Worm (Caenorhabditis elegans) whole organism, L2 larva: Measurements from ENCODE around the gene idh-1.
A peak's percentile ranks its signal among the peaks of the same experiment; 100 is the strongest.

Experiments
- C34F6.9 ChIP-seq: fragments of 150-350 bp; optimal IDR thresholded peaks from 2 replicates; lab custom pipeline; 2014; ENCODE audit warnings: missing biosample characterization, missing genetic modification characterization
- F13H6.1 ChIP-seq: sonication (generic microtip); optimal IDR thresholded peaks from 2 replicates; lab custom pipeline; 2016; ENCODE audit warnings: missing genetic modification characterization, missing compliant biosample characterization
- R02D3.7 ChIP-seq: fragments of 150-350 bp; optimal IDR thresholded peaks from 2 replicates; lab custom pipeline; 2014; ENCODE audit warnings: missing biosample characterization, missing genetic modification characterization
- Y55F3AM.14 ChIP-seq: fragments of 200-800 bp; sonication (Bioruptor generic); optimal IDR thresholded peaks from 2 replicates; lab custom pipeline; 2018; ENCODE audit warnings: mild to moderate bottlenecking, missing genetic modification characterization, missing compliant biosample characterization
- alr-1 ChIP-seq: fragments of 150-350 bp; optimal IDR thresholded peaks from 2 replicates; lab custom pipeline; 2014; ENCODE audit warnings: missing biosample characterization, missing genetic modification characterization
- aly-2 ChIP-seq: fragments of 150-350 bp; optimal IDR thresholded peaks from 2 replicates; lab custom pipeline; 2014; ENCODE audit warnings: missing biosample characterization, missing genetic modification characterization
- ama-1 ChIP-seq: fragments of 150-350 bp; optimal IDR thresholded peaks from 2 replicates; lab custom pipeline; 2018; ENCODE audit warnings: inconsistent platforms
- blmp-1 ChIP-seq: sonication (generic microtip); optimal IDR thresholded peaks from 2 replicates; lab custom pipeline; 2017; ENCODE audit warnings: missing genetic modification characterization, mild to moderate bottlenecking, missing compliant biosample characterization, antibody characterized with exemption, moderate library complexity; ENCODE audit not compliant: insufficient read depth
- ceh-16 ChIP-seq: fragments of 150-350 bp; optimal IDR thresholded peaks from 2 replicates; lab custom pipeline; 2014; ENCODE audit warnings: missing biosample characterization, missing genetic modification characterization
- ceh-82 ChIP-seq: fragments of 150-350 bp; optimal IDR thresholded peaks from 2 replicates; lab custom pipeline; 2014; ENCODE audit warnings: missing biosample characterization, missing genetic modification characterization
- crh-2 ChIP-seq: sonication (generic microtip); optimal IDR thresholded peaks from 2 replicates; lab custom pipeline; 2017; ENCODE audit warnings: missing biosample characterization, missing genetic modification characterization
- egl-27 ChIP-seq: sonication (generic microtip); optimal IDR thresholded peaks from 3 replicates; lab custom pipeline; 2017; ENCODE audit warnings: missing biosample characterization, missing genetic modification reagents, missing genetic modification characterization
- fos-1 ChIP-seq: fragments of 150-350 bp; optimal IDR thresholded peaks from 2 replicates; lab custom pipeline; 2014; ENCODE audit warnings: missing biosample characterization, missing genetic modification characterization
- gmeb-1 ChIP-seq: fragments of 150-350 bp; optimal IDR thresholded peaks from 2 replicates; lab custom pipeline; 2014; ENCODE audit warnings: missing biosample characterization, missing genetic modification characterization
- lin-11 ChIP-seq: fragments of 150-350 bp; sonication (generic microtip); optimal IDR thresholded peaks from 2 replicates; lab custom pipeline; 2014; ENCODE audit warnings: missing biosample characterization, missing genetic modification characterization, inconsistent platforms, mixed read lengths
- lin-13 ChIP-seq: fragments of 150-350 bp; optimal IDR thresholded peaks from 2 replicates; lab custom pipeline; 2014; ENCODE audit warnings: missing biosample characterization, missing genetic modification reagents, missing genetic modification characterization
- lin-39 ChIP-seq: fragments of 150-350 bp; optimal IDR thresholded peaks from 2 replicates; lab custom pipeline; 2014; ENCODE audit warnings: missing biosample characterization, missing genetic modification reagents, missing genetic modification characterization
- lsy-2 ChIP-seq, 2 experiments: fragments of 150-350 bp in 1 of 2; sonication (generic microtip) in 1 of 2; optimal IDR thresholded peaks; 2 replicates each; lab custom pipeline; 2014 to 2017; ENCODE audit warnings: missing biosample characterization in 2 of 2, missing genetic modification characterization in 2 of 2
- mab-5 ChIP-seq: fragments of 150-350 bp; optimal IDR thresholded peaks from 2 replicates; lab custom pipeline; 2014; ENCODE audit warnings: missing biosample characterization, missing genetic modification characterization
- mbf-1 ChIP-seq: sonication (generic microtip); optimal IDR thresholded peaks from 2 replicates; lab custom pipeline; 2017; ENCODE audit warnings: missing biosample characterization, missing genetic modification characterization
- mdl-1 ChIP-seq, 2 experiments: fragments of 150-350 bp in 1 of 2; sonication (generic microtip) in 1 of 2; optimal IDR thresholded peaks; 2 replicates each; lab custom pipeline; 2017; ENCODE audit warnings: missing biosample characterization in 2 of 2, missing genetic modification characterization in 2 of 2
- nhr-10 ChIP-seq: sonication (generic microtip); optimal IDR thresholded peaks from 2 replicates; lab custom pipeline; 2017; ENCODE audit warnings: missing biosample characterization, missing genetic modification characterization
- nhr-11 ChIP-seq: fragments of 150-350 bp; optimal IDR thresholded peaks from 2 replicates; lab custom pipeline; 2014; ENCODE audit warnings: missing biosample characterization, missing genetic modification characterization
- nhr-129 ChIP-seq: fragments of 150-350 bp; optimal IDR thresholded peaks from 2 replicates; lab custom pipeline; 2014; ENCODE audit warnings: missing biosample characterization, missing genetic modification characterization
- nhr-21 ChIP-seq: fragments of 150-350 bp; optimal IDR thresholded peaks from 2 replicates; lab custom pipeline; 2014; ENCODE audit warnings: missing biosample characterization, missing genetic modification characterization
- nhr-237 ChIP-seq: fragments of 150-350 bp; optimal IDR thresholded peaks from 2 replicates; lab custom pipeline; 2014; ENCODE audit warnings: missing biosample characterization, missing genetic modification characterization
- nhr-25 ChIP-seq: fragments of 150-350 bp; sonication (generic microtip); optimal IDR thresholded peaks from 3 replicates; lab custom pipeline; 2014; ENCODE audit warnings: missing biosample characterization, missing genetic modification characterization
- nhr-77 ChIP-seq: fragments of 150-350 bp; optimal IDR thresholded peaks from 2 replicates; lab custom pipeline; 2014; ENCODE audit warnings: missing biosample characterization, missing genetic modification characterization
- peb-1 ChIP-seq: fragments of 150-350 bp; optimal IDR thresholded peaks from 2 replicates; lab custom pipeline; 2014; ENCODE audit warnings: missing biosample characterization, missing genetic modification characterization
- skn-1 ChIP-seq: sonication (generic microtip); optimal IDR thresholded peaks from 2 replicates; lab custom pipeline; 2017; ENCODE audit warnings: missing biosample characterization, missing genetic modification characterization
- sma-3 ChIP-seq: sonication (generic microtip); optimal IDR thresholded peaks from 2 replicates; lab custom pipeline; 2016; ENCODE audit warnings: missing genetic modification reagents, missing genetic modification characterization, missing compliant biosample characterization
- sma-9 ChIP-seq, 2 experiments: fragments of 150-350 bp in 1 of 2; sonication (generic microtip) in 1 of 2; optimal IDR thresholded peaks; 2 replicates each; lab custom pipeline; 2014 to 2016; ENCODE audit warnings: missing genetic modification characterization in 2 of 2, mild to moderate bottlenecking in 1 of 2, missing biosample characterization in 1 of 2, missing compliant biosample characterization in 1 of 2, missing genetic modification reagents in 1 of 2, moderate library complexity in 1 of 2
- snpc-4 ChIP-seq: fragments of 150-350 bp; optimal IDR thresholded peaks from 2 replicates; lab custom pipeline; 2014; ENCODE audit warnings: missing biosample characterization, missing genetic modification characterization
- unc-39 ChIP-seq: fragments of 150-350 bp; optimal IDR thresholded peaks from 2 replicates; lab custom pipeline; 2014; ENCODE audit warnings: missing biosample characterization, missing genetic modification characterization
- unc-62 ChIP-seq: fragments of 150-350 bp; optimal IDR thresholded peaks from 2 replicates; lab custom pipeline; 2014; ENCODE audit warnings: missing biosample characterization, missing genetic modification reagents, missing genetic modification characterization
- zag-1 ChIP-seq: fragments of 150-350 bp; optimal IDR thresholded peaks from 2 replicates; lab custom pipeline; 2014; ENCODE audit warnings: missing biosample characterization, missing genetic modification characterization
- ztf-4 ChIP-seq: fragments of 150-350 bp; optimal IDR thresholded peaks from 2 replicates; lab custom pipeline; 2014; ENCODE audit warnings: missing biosample characterization, missing genetic modification characterization

idh-1 gene

DNA sequence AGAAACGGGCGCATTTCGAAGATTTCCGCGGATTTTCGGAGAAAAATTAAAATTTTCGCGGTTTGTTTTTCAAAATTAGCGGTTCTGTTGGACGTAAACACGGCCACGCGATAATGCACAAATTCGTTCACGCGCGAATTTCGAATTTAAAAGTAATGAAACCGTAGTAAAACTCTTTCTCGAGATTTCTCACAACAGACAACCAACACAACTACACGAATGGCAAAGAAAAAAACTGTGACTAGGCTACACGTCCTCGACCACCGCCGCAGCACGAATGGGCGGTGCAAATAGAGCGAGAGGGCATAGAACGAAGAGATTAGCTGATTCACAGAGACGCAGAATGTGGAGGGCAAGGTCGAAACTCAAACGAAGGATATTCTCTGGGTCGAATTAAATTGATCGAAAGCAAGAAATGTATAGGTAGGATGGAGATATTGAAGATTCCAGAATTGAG lies at the start of gene idh-1:
TSS of gene idh-1 (minus strand) at position 228 of the 457 bp plus-strand sequence.
- TF ChIP-seq lin-13 (GFP tag; lab: Kevin White, UChicago), result no peak
- TF ChIP-seq ceh-82 (tag; lab: Kevin White, UChicago), result no peak
- no peak for TF ChIP-seq mab-5 (tag; lab: Kevin White, UChicago)
- peak; percentile 11 for TF ChIP-seq sma-3 (GFP tag; lab: Kevin White, UChicago)
- TF ChIP-seq mdl-1 (tag; optimal IDR thresholded peaks at IDR 0.05; lab: Kevin White, UChicago), result no peak
- peak; percentile 21 for TF ChIP-seq C34F6.9 (tag; lab: Kevin White, UChicago)
- peak in 1 of 2 experiments; percentile 41 for TF ChIP-seq lsy-2 (tag; optimal IDR thresholded peaks at IDR 0.05; lab: Kevin White, UChicago)
- peak; percentile 48 for TF ChIP-seq F13H6.1 (tag; lab: Kevin White, UChicago)
- peak; percentile 49 for TF ChIP-seq gmeb-1
- TF ChIP-seq nhr-129 (tag; lab: Kevin White, UChicago), result peak; percentile 72
- TF ChIP-seq nhr-25 (tag; lab: Kevin White, UChicago), result peak; percentile 68
- TF ChIP-seq ama-1 (lab: Kevin White, UChicago), result peak; percentile 81
- no peak for TF ChIP-seq ztf-4 (tag; lab: Kevin White, UChicago)
- no peak for TF ChIP-seq aly-2 (tag; lab: Kevin White, UChicago)
- TF ChIP-seq ceh-16 (tag; lab: Kevin White, UChicago), result no peak
- no peak for TF ChIP-seq egl-27 (tag; lab: Kevin White, UChicago)
- no peak for TF ChIP-seq nhr-77 (tag; lab: Kevin White, UChicago)
- TF ChIP-seq unc-62 (GFP tag; lab: Kevin White, UChicago), result no peak
- peak; percentile 12 for TF ChIP-seq fos-1
- TF ChIP-seq R02D3.7 (tag; lab: Kevin White, UChicago), result no peak
- TF ChIP-seq blmp-1 (tag; lab: Kevin White, UChicago), result no peak
- no peak for TF ChIP-seq nhr-10 (tag; lab: Kevin White, UChicago)
- TF ChIP-seq snpc-4 (tag; lab: Kevin White, UChicago), result peak; percentile 76
- no peak for TF ChIP-seq nhr-237 (tag; lab: Kevin White, UChicago)
- TF ChIP-seq mbf-1 (tag; lab: Kevin White, UChicago), result no peak
- peak; percentile 0 for TF ChIP-seq crh-2 (tag; lab: Kevin White, UChicago)
- TF ChIP-seq lin-11 (tag; lab: Kevin White, UChicago), result no peak
- no peak for TF ChIP-seq nhr-11 (tag; lab: Kevin White, UChicago)
- TF ChIP-seq, all 48 proteins: peak for 11

DNA sequence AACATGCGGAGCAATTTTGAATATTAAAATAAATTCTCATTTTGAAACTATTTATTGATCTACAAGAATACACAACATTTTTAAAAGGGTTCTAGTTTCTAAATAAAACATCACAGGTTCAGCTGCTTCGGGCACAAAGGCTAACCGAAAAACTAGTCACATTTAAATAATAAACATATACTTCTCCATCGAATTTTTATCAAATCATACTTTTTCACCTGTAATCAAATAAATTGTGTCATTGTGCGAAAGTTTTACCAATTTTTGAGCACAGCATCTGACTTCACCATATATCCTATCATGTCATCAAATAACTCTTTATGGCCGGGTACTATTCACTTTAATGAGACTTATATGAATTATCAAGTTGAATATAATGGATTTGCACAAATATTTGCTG lies 49.4 kb upstream of the idh-1 start, which contains the start of gene sru-6:
TSS of gene sru-6 (plus strand) at position 301 of the 400 bp plus-strand sequence.
- TF ChIP-seq skn-1, result no peak
- TF ChIP-seq nhr-21 (tag; lab: Kevin White, UChicago), result no peak
- TF ChIP-seq snpc-4 (tag; lab: Kevin White, UChicago), result no peak
- TF ChIP-seq ama-1 (lab: Kevin White, UChicago), result no peak
- TF ChIP-seq lin-39 (tag; lab: Kevin White, UChicago), result no peak
- TF ChIP-seq lin-11 (tag; lab: Kevin White, UChicago), result no peak
- TF ChIP-seq nhr-25 (tag; lab: Kevin White, UChicago), result no peak
- TF ChIP-seq mdl-1 (tag; optimal IDR thresholded peaks at IDR 0.05; lab: Kevin White, UChicago), result no peak
- no peak for TF ChIP-seq zag-1 (tag; lab: Kevin White, UChicago)
- TF ChIP-seq nhr-237 (tag; lab: Kevin White, UChicago), result no peak

DNA sequence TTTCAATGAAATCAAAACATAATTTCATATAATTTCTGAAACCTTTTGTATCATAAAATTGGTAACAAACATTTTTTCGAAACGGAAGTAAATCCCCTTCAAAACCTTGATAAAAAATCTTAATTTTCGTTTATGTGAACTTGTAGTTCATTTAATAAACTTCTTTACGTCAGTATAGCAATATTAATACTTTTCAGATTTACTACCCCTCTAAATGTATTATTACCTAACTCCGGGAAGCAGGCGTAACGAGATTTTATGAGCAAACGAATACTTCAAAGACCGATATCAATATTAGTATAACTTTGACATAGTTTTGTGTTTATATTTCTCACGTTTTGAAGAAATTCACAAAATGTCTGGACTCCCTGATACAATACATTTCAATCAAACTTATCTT lies 47.4 kb upstream of the idh-1 start, which contains the start of gene sru-1:
TSS of gene sru-1 (plus strand) at position 301 of the 400 bp plus-strand sequence.
- TF ChIP-seq C34F6.9 (tag; lab: Kevin White, UChicago), result no peak
- no peak for TF ChIP-seq skn-1
- TF ChIP-seq ama-1 (lab: Kevin White, UChicago), result no peak
- no peak for TF ChIP-seq sma-9 (GFP tag; optimal IDR thresholded peaks at IDR 0.05; lab: Kevin White, UChicago)
- TF ChIP-seq sma-9 (tag; optimal IDR thresholded peaks at IDR 0.05; lab: Kevin White, UChicago), result no peak
- TF ChIP-seq snpc-4 (tag; lab: Kevin White, UChicago), result no peak
- TF ChIP-seq unc-39 (tag; lab: Kevin White, UChicago), result no peak
- TF ChIP-seq egl-27 (tag; lab: Kevin White, UChicago), result no peak
- TF ChIP-seq mab-5 (tag; lab: Kevin White, UChicago), result no peak
- TF ChIP-seq nhr-21 (tag; lab: Kevin White, UChicago), result no peak
- TF ChIP-seq peb-1 (tag; lab: Kevin White, UChicago), result no peak
- TF ChIP-seq alr-1 (tag; lab: Kevin White, UChicago), result no peak
- TF ChIP-seq R02D3.7 (tag; lab: Kevin White, UChicago), result no peak
- no peak for TF ChIP-seq zag-1 (tag; lab: Kevin White, UChicago)
- no peak for TF ChIP-seq nhr-10 (tag; lab: Kevin White, UChicago)
- no peak for TF ChIP-seq nhr-11 (tag; lab: Kevin White, UChicago)
- TF ChIP-seq lin-39 (tag; lab: Kevin White, UChicago), result no peak
- no peak for TF ChIP-seq Y55F3AM.14 (GFP tag; lab: Kevin White, UChicago)
